Fruit fly (Drosophila melanogaster): Measurements from ENCODE around the gene CG4572.

The CG4572 gene

dm6 chr3R:19904865-19905373 is 40.7 kb upstream of the CG4572 start, which contains the start of the genes Surf6 and RhoGAP92B (continued):
- peak; percentile 63; the same call in 2 of the 3 replicates for TF ChIP-seq CG17361 (GFP tag; IDR thresholded peaks at IDR 0.05)
- peak; percentile 64 for TF ChIP-seq CG4328 (GFP tag; optimal IDR thresholded peaks at IDR 0.05)
- peak; percentile 69 for TF ChIP-seq CG2116 (GFP tag; optimal IDR thresholded peaks at IDR 0.05)
- peak; percentile 38 for TF ChIP-seq D19A (tag; optimal IDR thresholded peaks at IDR 0.05)
- no peak for TF ChIP-seq CG43689 (GFP tag; IDR thresholded peaks at IDR 0.05)
- TF ChIP-seq CG9932 (GFP tag; IDR thresholded peaks at IDR 0.05): peak; percentile 52
- peak; percentile 58 for TF ChIP-seq gsb-n (tag; optimal IDR thresholded peaks at IDR 0.05)
- TF ChIP-seq CkIIα-i1 (GFP tag; IDR thresholded peaks at IDR 0.05): no peak
- peak; percentile 61 for TF ChIP-seq Chrac-16 (GFP tag; optimal IDR thresholded peaks at IDR 0.05)
- TF ChIP-seq pb (GFP tag; optimal IDR thresholded peaks at IDR 0.05): peak; percentile 60
- peak; percentile 95 for TF ChIP-seq Max (GFP tag; optimal IDR thresholded peaks at IDR 0.05)
- TF ChIP-seq Atf6 (GFP tag; IDR thresholded peaks at IDR 0.05): peak; percentile 63; the same call in 1 of the 2 replicates
- peak; percentile 53 for TF ChIP-seq tin (GFP tag; optimal IDR thresholded peaks at IDR 0.05)
- no peak for TF ChIP-seq CG11456 (GFP tag; IDR thresholded peaks at IDR 0.05)
- TF ChIP-seq dpn (GFP tag; optimal IDR thresholded peaks at IDR 0.05): peak; percentile 58 to 68
- peak; percentile 51 for TF ChIP-seq ftz-f1 (GFP tag; optimal IDR thresholded peaks at IDR 0.05)
- peak; percentile 75 for TF ChIP-seq kay (GFP tag; optimal IDR thresholded peaks at IDR 0.05)
- TF ChIP-seq Gsc (GFP tag; IDR thresholded peaks at IDR 0.05): no peak
- TF ChIP-seq Hr78 (GFP tag; optimal IDR thresholded peaks at IDR 0.05): peak in 1 of 2 experiments; percentile 98
- peak; percentile 68 for TF ChIP-seq CG9727 (GFP tag; optimal IDR thresholded peaks at IDR 0.05)
- no peak for TF ChIP-seq CG11560 (tag; IDR thresholded peaks at IDR 0.05)
- TF ChIP-seq CG14860 (GFP tag; IDR thresholded peaks at IDR 0.05; ENCODE audit: partially characterized antibody): no peak
- no peak for TF ChIP-seq yki (optimal IDR thresholded peaks at IDR 0.05)
- TF ChIP-seq trem (tag; optimal IDR thresholded peaks at IDR 0.05): peak; percentile 89
- peak; percentile 71 for TF ChIP-seq caup (GFP tag; optimal IDR thresholded peaks at IDR 0.05; ENCODE audit: severe bottlenecking)
- peak; percentile 36; the same call in 1 of the 2 replicates for TF ChIP-seq sisA (GFP tag; IDR thresholded peaks at IDR 0.05)
- no peak for TF ChIP-seq tio (GFP tag; optimal IDR thresholded peaks at IDR 0.05)
- TF ChIP-seq CG3163 (GFP tag; optimal IDR thresholded peaks at IDR 0.05): peak; percentile 38
- TF ChIP-seq sob (GFP tag; IDR thresholded peaks at IDR 0.05): peak; percentile 65
- peak; percentile 35; the same call in 1 of the 3 replicates for TF ChIP-seq Aef1 (GFP tag; IDR thresholded peaks at IDR 0.05)
- TF ChIP-seq prd (optimal IDR thresholded peaks at IDR 0.05): no peak
- peak; percentile 62; the same call in 2 of the 3 replicates for TF ChIP-seq prd (GFP tag; IDR thresholded peaks at IDR 0.05)
- TF ChIP-seq jigr1 (GFP tag; IDR thresholded peaks at IDR 0.05): no peak
- TF ChIP-seq Rx (GFP tag; IDR thresholded peaks at IDR 0.05): no peak
- peak; percentile 70; the same call in 2 of the 3 replicates for TF ChIP-seq Dbx (GFP tag; IDR thresholded peaks at IDR 0.05)
- TF ChIP-seq CG11695 (GFP tag; IDR thresholded peaks at IDR 0.05): 0 out of 3 replicates have a peak, but pooled peaks have one; percentile 25
- TF ChIP-seq lmd (GFP tag; IDR thresholded peaks at IDR 0.05): peak; percentile 58; the same call in 1 of the 2 replicates
- TF ChIP-seq gfzf (GFP tag; optimal IDR thresholded peaks at IDR 0.05): peak; percentile 96
- TF ChIP-seq CG2678 (tag; optimal IDR thresholded peaks at IDR 0.05): peak; percentile 64
- TF ChIP-seq CG17359 (tag; optimal IDR thresholded peaks at IDR 0.05): peak; percentile 62
- TF ChIP-seq nom (GFP tag; optimal IDR thresholded peaks at IDR 0.05): peak; percentile 78
- TF ChIP-seq CG18011 (GFP tag; optimal IDR thresholded peaks at IDR 0.05): peak; percentile 28
- peak; percentile 85 for TF ChIP-seq Hmr (GFP tag; optimal IDR thresholded peaks at IDR 0.05)
- TF ChIP-seq hb (GFP tag; IDR thresholded peaks at IDR 0.05; ENCODE audit: partially characterized antibody): no peak
- TF ChIP-seq CG1647 (GFP tag; optimal IDR thresholded peaks at IDR 0.05): peak; percentile 35
- 0 out of 2 replicates have a peak, but pooled peaks have one; percentile 32 for TF ChIP-seq stc (GFP tag; IDR thresholded peaks at IDR 0.05)
- peak; percentile 53 for TF ChIP-seq CG4820 (GFP tag; optimal IDR thresholded peaks at IDR 0.05)
- no peak for TF ChIP-seq dan (GFP tag; IDR thresholded peaks at IDR 0.05)
- TF ChIP-seq CG6654 (GFP tag; optimal IDR thresholded peaks at IDR 0.05): no peak
- peak; percentile 5 for TF ChIP-seq grn (GFP tag; optimal IDR thresholded peaks at IDR 0.05)
- peak; percentile 71 for TF ChIP-seq CG13296 (GFP tag; optimal IDR thresholded peaks at IDR 0.05)
